Fruit fly (Drosophila melanogaster) whole organism, pupa: Measurements from ENCODE around the gene CG44139.

ENCODE experiments used
- CG13204 ChIP-seq: fragments of 200-800 bp; sonication (Bioruptor generic); optimal IDR thresholded peaks from 2 replicates; lab custom pipeline; 2018; ENCODE audit warnings: missing biosample characterization, mild to moderate bottlenecking, missing genetic modification characterization, moderate library complexity
- EcR ChIP-seq: fragments of 200-800 bp; sonication (Bioruptor generic); optimal IDR thresholded peaks from 3 replicates; lab custom pipeline; 2019; ENCODE audit warnings: missing biosample characterization, missing genetic modification characterization, mild to moderate bottlenecking, moderate library complexity, missing genetic modification reagents
- Pif1A ChIP-seq: fragments of 200-800 bp; sonication (Bioruptor generic); optimal IDR thresholded peaks from 3 replicates; lab custom pipeline; 2016; ENCODE audit warnings: missing biosample characterization, missing genetic modification characterization
- Snoo ChIP-seq: fragments of 200-800 bp; sonication (Bioruptor generic); optimal IDR thresholded peaks from 3 replicates; lab custom pipeline; 2017; ENCODE audit warnings: missing biosample characterization, mild to moderate bottlenecking, missing genetic modification characterization, inconsistent platforms
- fd96Ca ChIP-seq: fragments of 200-800 bp; sonication (Bioruptor generic); IDR thresholded peaks from 3 replicates; pipeline ENCODE4 v1.3.6; 2022; ENCODE audit warnings: missing biosample characterization, missing genetic modification characterization

dm6 chr2L:2429588-2429987 lies 5.0 kb downstream of the CG44139 start:
- TF ChIP-seq CG13204 (GFP tag; lab: Kevin White, UChicago) = no peak
- TF ChIP-seq EcR (GFP tag; lab: Kevin White, UChicago) = no peak
- TF ChIP-seq fd96Ca (GFP tag; lab: Robert Waterston, UW) = no peak
- TF ChIP-seq Pif1A (GFP tag; lab: Kevin White, UChicago) = no peak
- no peak for TF ChIP-seq Snoo (tag; lab: Kevin White, UChicago)
